Fruit fly (Drosophila melanogaster): ENCODE results near the gene Mcm10.
A peak's percentile ranks its signal among the peaks of the same experiment; 100 is the strongest.

The Mcm10 gene

dm6 chr2L:21214961-21215362 lies 35.2 kb downstream of the Mcm10 start (continued):
- TF ChIP-seq run (tag; optimal IDR thresholded peaks at IDR 0.05) (no peak), CG10979 (tag; optimal IDR thresholded peaks at IDR 0.05) (peak; percentile 5), slbo (GFP tag; IDR thresholded peaks at IDR 0.05) (peak; percentile 49; the same call in 1 of the 2 replicates), Jarid2 (GFP tag; optimal IDR thresholded peaks at IDR 0.05) (peak; percentile 76), Fer1 (GFP tag; optimal IDR thresholded peaks at IDR 0.05) (no peak), CG6683 (GFP tag; optimal IDR thresholded peaks at IDR 0.05) (no peak), Lim3 (GFP tag; IDR thresholded peaks at IDR 0.05) (no peak), CG14710 (tag; optimal IDR thresholded peaks at IDR 0.05) (peak; percentile 21), CG12071 (GFP tag; optimal IDR thresholded peaks at IDR 0.05) (no peak), knrl (GFP tag; IDR thresholded peaks at IDR 0.05; ENCODE audit: partially characterized antibody) (peak; percentile 65; the same call in 2 of the 3 replicates), wor (GFP tag; IDR thresholded peaks at IDR 0.05) (no peak), HLH54F (GFP tag; optimal IDR thresholded peaks at IDR 0.05) (peak; percentile 60), nerfin-1 (tag; optimal IDR thresholded peaks at IDR 0.05) (peak; percentile 27), CG10209 (GFP tag; optimal IDR thresholded peaks at IDR 0.05) (peak; percentile 53), Atf-2 (GFP tag; optimal IDR thresholded peaks at IDR 0.05) (no peak), Hey (tag; optimal IDR thresholded peaks at IDR 0.05) (no peak), Adf1 (GFP tag; IDR thresholded peaks at IDR 0.05) (0 out of 2 replicates have a peak, but pooled peaks have one; percentile 15), CG17186 (GFP tag; optimal IDR thresholded peaks at IDR 0.05) (no peak), TFAM (GFP tag; optimal IDR thresholded peaks at IDR 0.05) (no peak), z (GFP tag; IDR thresholded peaks at IDR 0.05) (no peak), D19A (tag; optimal IDR thresholded peaks at IDR 0.05) (peak; percentile 29), MESR4 (GFP tag; optimal IDR thresholded peaks at IDR 0.05) (no peak), crol (GFP tag; IDR thresholded peaks at IDR 0.05) (no peak), slou (GFP tag; optimal IDR thresholded peaks at IDR 0.05) (no peak), ci (GFP tag; IDR thresholded peaks at IDR 0.05) (no peak; the same call in 2 of the 3 replicates), GATAe (GFP tag; conservative IDR thresholded peaks at IDR 0.05) (no peak), Nf-YA (GFP tag; IDR thresholded peaks at IDR 0.05) (0 out of 2 replicates have a peak, but pooled peaks have one; percentile 57), CG15479 (GFP tag; optimal IDR thresholded peaks at IDR 0.05) (peak; percentile 21), cas (GFP tag; IDR thresholded peaks at IDR 0.05) (0 out of 2 replicates have a peak, but pooled peaks have one; percentile 38), CG15011 (GFP tag; optimal IDR thresholded peaks at IDR 0.05) (no peak), CoRest (tag; optimal IDR thresholded peaks at IDR 0.05) (no peak), CG3163 (GFP tag; optimal IDR thresholded peaks at IDR 0.05) (peak; percentile 9), gsb (GFP tag; IDR thresholded peaks at IDR 0.05) (no peak), sc (optimal IDR thresholded peaks at IDR 0.05) (no peak), sc (GFP tag; optimal IDR thresholded peaks at IDR 0.05) (no peak), unc-4 (GFP tag; IDR thresholded peaks at IDR 0.05; ENCODE audit: partially characterized antibody) (no peak), Opbp (GFP tag; IDR thresholded peaks at IDR 0.05; ENCODE audit: partially characterized antibody) (peak; percentile 73; the same call in 1 of the 3 replicates), CG3065 (GFP tag; optimal IDR thresholded peaks at IDR 0.05) (no peak), CG18764 (GFP tag; optimal IDR thresholded peaks at IDR 0.05) (no peak), Hsf (GFP tag; optimal IDR thresholded peaks at IDR 0.05) (no peak), CG3281 (GFP tag; optimal IDR thresholded peaks at IDR 0.05) (peak; percentile 30), NFAT (GFP tag; IDR thresholded peaks at IDR 0.05) (peak; percentile 64), sug (tag; optimal IDR thresholded peaks at IDR 0.05) (peak; percentile 64), kay (GFP tag; optimal IDR thresholded peaks at IDR 0.05) (no peak), Pdp1 (GFP tag; optimal IDR thresholded peaks at IDR 0.05) (peak in 1 of 2 experiments; percentile 40), Hr78 (GFP tag; optimal IDR thresholded peaks at IDR 0.05) (no peak), D19B (GFP tag; optimal IDR thresholded peaks at IDR 0.05) (no peak), CG11504 (tag; optimal IDR thresholded peaks at IDR 0.05) (no peak), p53 (GFP tag; optimal IDR thresholded peaks at IDR 0.05) (no peak), pb (GFP tag; optimal IDR thresholded peaks at IDR 0.05) (peak; percentile 3)
